Worm (Caenorhabditis elegans): ENCODE measurements around the gene slc-17.7.

slc-17.7 gene

ce11 chrV:9218655-9219389 lies 47.5 kb downstream of the slc-17.7 start:
- TF ChIP-seq ceh-6 (GFP tag; optimal IDR thresholded peaks at IDR 0.05) (no peak), ceh-22 (tag; optimal IDR thresholded peaks at IDR 0.05) (no peak), rnt-1 (tag; optimal IDR thresholded peaks at IDR 0.05) (no peak), pag-3 (tag; optimal IDR thresholded peaks at IDR 0.05; ENCODE audit: borderline replicate concordance) (peak; percentile 33), unc-55 (GFP tag; optimal IDR thresholded peaks at IDR 0.05) (peak; percentile 88), ceh-45 (GFP tag; IDR thresholded peaks at IDR 0.05) (no peak), zip-5 (tag; optimal IDR thresholded peaks at IDR 0.05) (no peak), sox-2 (GFP tag; IDR thresholded peaks at IDR 0.05) (no peak), syd-9 (tag; optimal IDR thresholded peaks at IDR 0.05) (peak; percentile 45), ceh-14 (tag; optimal IDR thresholded peaks at IDR 0.05) (peak; percentile 23), nhr-232 (tag; optimal IDR thresholded peaks at IDR 0.05) (no peak), ceh-30 (tag; optimal IDR thresholded peaks at IDR 0.05) (no peak), ceh-18 (tag; optimal IDR thresholded peaks at IDR 0.05) (peak; percentile 19), madf-2 (tag; optimal IDR thresholded peaks at IDR 0.05) (no peak), fax-1 (tag; optimal IDR thresholded peaks at IDR 0.05) (no peak), elt-4 (tag; optimal IDR thresholded peaks at IDR 0.05) (no peak), nfya-1 (tag; optimal IDR thresholded peaks at IDR 0.05) (peak; percentile 31), nhr-11 (tag; optimal IDR thresholded peaks at IDR 0.05) (no peak), unc-42 (tag; optimal IDR thresholded peaks at IDR 0.05) (no peak), ceh-31 (tag; optimal IDR thresholded peaks at IDR 0.05) (peak; percentile 46), unc-3 (GFP tag; conservative IDR thresholded peaks at IDR 0.05) (no peak), unc-3 (tag; optimal IDR thresholded peaks at IDR 0.05) (no peak), lim-6 (tag; optimal IDR thresholded peaks at IDR 0.05) (no peak), hlh-8 (tag; optimal IDR thresholded peaks at IDR 0.05) (no peak), mec-3 (tag; optimal IDR thresholded peaks at IDR 0.05; ENCODE audit: borderline replicate concordance) (no peak), elt-2 (tag; optimal IDR thresholded peaks at IDR 0.05) (peak; percentile 57), tbx-2 (tag; optimal IDR thresholded peaks at IDR 0.05) (peak; percentile 35), ceh-9 (tag; optimal IDR thresholded peaks at IDR 0.05) (no peak), dve-1 (tag; optimal IDR thresholded peaks at IDR 0.05) (no peak), K09A11.1 (tag; optimal IDR thresholded peaks at IDR 0.05; ENCODE audit: insufficient read depth) (no peak)

- TF ChIP-seq unc-55 (GFP tag; optimal IDR thresholded peaks at IDR 0.05) = peak; percentile 39
- TF ChIP-seq hlh-13 (GFP tag; optimal IDR thresholded peaks at IDR 0.05) = no peak
Measured at ce11 chrV:9218214-9218613, 48.1 kb downstream of the slc-17.7 start.

DNA sequence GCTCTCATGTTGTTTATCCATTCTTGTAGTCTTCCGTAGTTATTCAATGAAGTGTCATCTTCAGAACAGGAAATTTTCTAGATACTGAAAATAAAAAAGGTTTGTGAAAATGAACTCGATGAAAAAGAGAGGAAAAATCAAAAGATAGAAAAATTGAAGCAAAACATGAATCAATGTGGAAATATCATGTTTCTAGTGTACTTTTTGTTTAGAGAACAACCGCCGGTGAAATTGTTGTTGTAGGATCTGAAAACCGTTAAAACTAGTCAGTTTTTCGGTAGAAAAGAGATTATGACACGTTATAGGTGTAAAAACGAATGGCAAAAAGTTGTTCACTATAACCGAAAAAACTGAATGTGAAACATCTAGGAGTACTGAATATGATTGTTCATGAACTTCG lies 49.1 kb downstream of the slc-17.7 start, which contains the start of gene pacs-1:
Gene pacs-1, minus strand, starts transcription at position 101 of the 400 bp plus-strand sequence.
- no peak for TF ChIP-seq tbx-7 (tag; optimal IDR thresholded peaks at IDR 0.05)
- TF ChIP-seq npax-4 (tag; optimal IDR thresholded peaks at IDR 0.05) = no peak
- TF ChIP-seq unc-86 (tag; optimal IDR thresholded peaks at IDR 0.05) = no peak
- TF ChIP-seq ceh-6 (GFP tag; optimal IDR thresholded peaks at IDR 0.05) = no peak
- TF ChIP-seq C38D4.7 (GFP tag; optimal IDR thresholded peaks at IDR 0.05) = no peak
- TF ChIP-seq pros-1 (tag; optimal IDR thresholded peaks at IDR 0.05) = no peak
- TF ChIP-seq madf-2 (tag; optimal IDR thresholded peaks at IDR 0.05) = no peak

Measured in whole organism, late embryonic.